Worm (Caenorhabditis elegans) whole organism, late embryonic: ENCODE results near the gene ncx-9.

Experiments used
- ceh-30 ChIP-seq: fragments of 150-350 bp; optimal IDR thresholded peaks from 2 replicates; lab custom pipeline; 2014; ENCODE audit warnings: missing biosample characterization, missing genetic modification characterization
- che-1 ChIP-seq: sonication (generic microtip); optimal IDR thresholded peaks from 2 replicates; lab custom pipeline; 2016; ENCODE audit warnings: mild to moderate bottlenecking, missing genetic modification characterization, missing compliant biosample characterization
- nhr-11 ChIP-seq: fragments of 150-350 bp; optimal IDR thresholded peaks from 2 replicates; lab custom pipeline; 2014; ENCODE audit warnings: missing biosample characterization, missing genetic modification characterization
- ztf-16 ChIP-seq: sonication (generic microtip); optimal IDR thresholded peaks from 2 replicates; lab custom pipeline; 2017; ENCODE audit warnings: missing genetic modification characterization, missing compliant biosample characterization

DNA sequence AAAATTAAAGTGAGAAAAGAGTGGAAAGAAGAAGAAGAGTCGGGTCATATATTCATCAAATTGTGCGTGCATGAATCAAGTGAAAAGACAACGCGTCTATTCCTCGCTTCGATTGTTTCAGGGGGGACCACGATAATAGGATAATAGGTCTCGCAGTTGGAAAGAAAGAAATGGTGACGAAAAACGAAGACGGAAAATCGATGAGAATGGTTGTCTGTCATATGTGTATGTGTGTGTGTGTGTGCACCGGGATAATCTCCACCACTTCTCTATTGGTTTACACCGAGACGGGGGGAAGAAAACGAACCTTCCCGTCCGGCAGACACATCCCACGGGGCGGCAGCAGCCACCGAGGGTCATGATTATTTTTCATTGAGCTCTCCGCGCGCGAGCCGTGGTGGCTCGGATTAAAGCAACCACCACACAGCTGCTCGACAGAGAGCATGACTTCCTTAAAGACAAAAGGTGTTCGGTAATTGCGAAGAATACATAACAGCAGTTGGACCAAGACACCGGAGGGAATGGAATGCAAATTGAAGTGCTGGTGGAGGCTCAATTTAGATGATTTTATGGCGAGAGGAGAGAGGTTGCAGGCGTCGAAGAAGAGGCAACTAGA, 30.9 kb downstream of the ncx-9 start:
- TF ChIP-seq ceh-30 (tag; lab: Kevin White, UChicago) = no peak
- TF ChIP-seq che-1 (tag; lab: Kevin White, UChicago) = no peak
- no peak for TF ChIP-seq ztf-16
- no peak for TF ChIP-seq nhr-11
